Fruit fly (Drosophila melanogaster): ENCODE results near the gene CG6454.
A peak's percentile ranks its signal among the peaks of the same experiment; 100 is the strongest.

Gene CG6454

DNA sequence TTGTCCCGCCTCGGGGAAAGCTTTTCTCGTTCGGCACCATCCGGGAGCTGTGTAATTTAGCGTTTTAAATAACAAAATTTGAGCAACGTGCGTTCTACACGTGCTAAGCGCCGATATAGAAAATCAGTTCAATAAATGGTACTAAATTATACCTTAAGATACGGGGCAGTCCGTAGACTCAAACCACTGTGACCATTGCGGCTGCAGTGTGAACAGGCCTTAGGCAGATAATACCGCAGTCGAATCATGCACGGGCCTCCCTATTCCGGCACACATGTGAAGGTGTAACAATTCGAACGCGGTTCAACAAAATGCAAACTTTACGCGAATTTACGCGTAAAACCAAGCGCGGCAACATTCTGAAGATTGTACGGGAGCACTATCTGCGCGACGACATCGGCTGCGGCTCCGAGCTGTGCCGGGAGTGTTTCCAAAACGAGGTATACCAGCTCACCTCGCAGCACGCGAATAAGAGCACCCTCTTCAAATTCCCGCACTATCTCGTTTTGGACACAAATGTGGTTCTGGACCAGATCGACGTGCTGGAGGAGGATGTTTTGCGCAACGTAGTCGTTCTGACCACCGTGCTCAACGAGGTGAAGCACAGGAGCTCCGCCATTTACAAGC lies 15.7 kb upstream of the CG6454 start, which contains the start of the genes Rrp5 and Dis3 (continued):
- TF ChIP-seq CG8924 (tag; optimal IDR thresholded peaks at IDR 0.05) = no peak
- peak; percentile 47; the same call in 2 of the 3 replicates for TF ChIP-seq dysf (GFP tag; IDR thresholded peaks at IDR 0.05)
- no peak for TF ChIP-seq corto (GFP tag; optimal IDR thresholded peaks at IDR 0.05)
- TF ChIP-seq CG15696 (tag; optimal IDR thresholded peaks at IDR 0.05) = peak; percentile 29
- TF ChIP-seq Atf6 (GFP tag; IDR thresholded peaks at IDR 0.05) = no peak
- peak; percentile 38; the same call in 1 of the 2 replicates for TF ChIP-seq ttk (GFP tag; IDR thresholded peaks at IDR 0.05)
- peak; percentile 33 for TF ChIP-seq CG9215 (GFP tag; IDR thresholded peaks at IDR 0.05)
- no peak for TF ChIP-seq dati (GFP tag; IDR thresholded peaks at IDR 0.05)
- TF ChIP-seq CG14441 (GFP tag; IDR thresholded peaks at IDR 0.05) = peak; percentile 30; the same call in 1 of the 2 replicates
- TF ChIP-seq p53 (GFP tag; optimal IDR thresholded peaks at IDR 0.05) = peak; percentile 65
- TF ChIP-seq jing (GFP tag; optimal IDR thresholded peaks at IDR 0.05) = no peak
- no peak for TF ChIP-seq ems (GFP tag; optimal IDR thresholded peaks at IDR 0.05)
- no peak for TF ChIP-seq da (GFP tag; optimal IDR thresholded peaks at IDR 0.05)
- TF ChIP-seq nerfin-2 (GFP tag; IDR thresholded peaks at IDR 0.05; ENCODE audit: partially characterized antibody) = no peak
- TF ChIP-seq Poxn (GFP tag; IDR thresholded peaks at IDR 0.05) = no peak
- peak; percentile 97 for TF ChIP-seq pzg (GFP tag; optimal IDR thresholded peaks at IDR 0.05)
- TF ChIP-seq CG6791 (GFP tag; IDR thresholded peaks at IDR 0.05; ENCODE audit: partially characterized antibody) = peak; percentile 66; the same call in 2 of the 3 replicates
- TF ChIP-seq CG10274 (GFP tag; optimal IDR thresholded peaks at IDR 0.05) = no peak
- no peak for TF ChIP-seq Chrac-16 (GFP tag; optimal IDR thresholded peaks at IDR 0.05)
- TF ChIP-seq CG11085 (GFP tag; IDR thresholded peaks at IDR 0.05) = peak; percentile 42; the same call in 1 of the 2 replicates
- TF ChIP-seq E2f1 (GFP tag; IDR thresholded peaks at IDR 0.05) = 0 out of 2 replicates have a peak, but pooled peaks have one; percentile 22
- no peak for TF ChIP-seq gro (GFP tag; optimal IDR thresholded peaks at IDR 0.05)
- TF ChIP-seq Ravus (GFP tag; IDR thresholded peaks at IDR 0.05) = no peak
- no peak for TF ChIP-seq Kr (GFP tag; optimal IDR thresholded peaks at IDR 0.05)
- TF ChIP-seq CG2712 (tag; optimal IDR thresholded peaks at IDR 0.05) = no peak
- TF ChIP-seq knrl (GFP tag; IDR thresholded peaks at IDR 0.05; ENCODE audit: partially characterized antibody) = peak; percentile 64; the same call in 2 of the 3 replicates
- peak; percentile 72 for TF ChIP-seq ci (GFP tag; IDR thresholded peaks at IDR 0.05)
- peak; percentile 53 for TF ChIP-seq CG13624 (GFP tag; optimal IDR thresholded peaks at IDR 0.05)
- TF ChIP-seq CG9817 (tag; optimal IDR thresholded peaks at IDR 0.05) = peak; percentile 44
- no peak for TF ChIP-seq CG2678 (tag; optimal IDR thresholded peaks at IDR 0.05)
- TF ChIP-seq CG4424 (GFP tag; optimal IDR thresholded peaks at IDR 0.05) = no peak
- peak; percentile 37 for TF ChIP-seq ftz-f1 (GFP tag; optimal IDR thresholded peaks at IDR 0.05)
- TF ChIP-seq ssp (GFP tag; IDR thresholded peaks at IDR 0.05) = peak; percentile 96
- TF ChIP-seq CG5953 (GFP tag; IDR thresholded peaks at IDR 0.05) = peak; percentile 17; the same call in 1 of the 2 replicates
- no peak for TF ChIP-seq CG1647 (GFP tag; optimal IDR thresholded peaks at IDR 0.05)
- no peak for TF ChIP-seq wek (GFP tag; optimal IDR thresholded peaks at IDR 0.05)
- no peak for TF ChIP-seq lilli (GFP tag; optimal IDR thresholded peaks at IDR 0.05)
- TF ChIP-seq Ptx1 (GFP tag; IDR thresholded peaks at IDR 0.05) = peak; percentile 45; the same call in 1 of the 2 replicates
- TF ChIP-seq NC2β (GFP tag; optimal IDR thresholded peaks at IDR 0.05) = peak; percentile 59
- TF ChIP-seq al (GFP tag; IDR thresholded peaks at IDR 0.05) = 0 out of 2 replicates have a peak, but pooled peaks have one; percentile 10
- TF ChIP-seq Bdp1 (GFP tag; optimal IDR thresholded peaks at IDR 0.05) = peak; percentile 38
- peak; percentile 60 for TF ChIP-seq CHES-1-like (GFP tag; optimal IDR thresholded peaks at IDR 0.05)
- TF ChIP-seq Drgx (GFP tag; IDR thresholded peaks at IDR 0.05) = no peak
- no peak for TF ChIP-seq CG10543 (GFP tag; optimal IDR thresholded peaks at IDR 0.05)
- peak; percentile 39; the same call in 1 of the 2 replicates for TF ChIP-seq unc-4 (GFP tag; IDR thresholded peaks at IDR 0.05; ENCODE audit: partially characterized antibody)
- no peak for TF ChIP-seq sc (optimal IDR thresholded peaks at IDR 0.05)
- TF ChIP-seq sc (GFP tag; optimal IDR thresholded peaks at IDR 0.05) = no peak
- TF ChIP-seq CG30020 (tag; optimal IDR thresholded peaks at IDR 0.05) = peak; percentile 94
- no peak for TF ChIP-seq hbn (GFP tag; IDR thresholded peaks at IDR 0.05; ENCODE audit: partially characterized antibody)
- no peak; the same call in 2 of the 3 replicates for TF ChIP-seq CG2199 (GFP tag; IDR thresholded peaks at IDR 0.05)
